Worm (Caenorhabditis elegans) whole organism, L1 larva: ENCODE data around the gene ugt-52.

Experiments
- ceh-82 ChIP-seq, 3 experiments: fragments of 150-350 bp in 1 of 3; sonication (generic microtip) in 2 of 3; optimal IDR thresholded peaks; 2 replicates each; lab custom pipeline; 2014 to 2017; ENCODE audit warnings: missing biosample characterization in 3 of 3, missing genetic modification characterization in 3 of 3
- dpl-1 ChIP-seq, 3 experiments: fragments of 150-350 bp in 2 of 3; sonication (generic microtip) in 1 of 3; optimal IDR thresholded peaks; 2 replicates each; lab custom pipeline; 2014 to 2017; ENCODE audit warnings: missing biosample characterization in 3 of 3, missing genetic modification characterization in 3 of 3, missing genetic modification reagents in 3 of 3
- lin-15B ChIP-seq: fragments of 150-350 bp; sonication (generic microtip); optimal IDR thresholded peaks from 3 replicates; lab custom pipeline; 2014; ENCODE audit warnings: missing biosample characterization, missing genetic modification characterization
- lir-3 ChIP-seq: sonication (generic microtip); optimal IDR thresholded peaks from 2 replicates; lab custom pipeline; 2016; ENCODE audit warnings: mild to moderate bottlenecking, missing genetic modification characterization, moderate library complexity, missing compliant biosample characterization; ENCODE audit not compliant: poor library complexity
- tbx-2 ChIP-seq: sonication (generic microtip); optimal IDR thresholded peaks from 2 replicates; lab custom pipeline; 2016; ENCODE audit warnings: missing genetic modification characterization, missing compliant biosample characterization
- unc-62 ChIP-seq: fragments of 150-350 bp; optimal IDR thresholded peaks from 2 replicates; lab custom pipeline; 2014; ENCODE audit warnings: missing biosample characterization, missing genetic modification reagents, missing genetic modification characterization
- zip-4 ChIP-seq: fragments of 200-800 bp; sonication (Bioruptor generic); optimal IDR thresholded peaks from 2 replicates; lab custom pipeline; 2018; ENCODE audit warnings: mild to moderate bottlenecking, missing genetic modification characterization, moderate library complexity, missing compliant biosample characterization
- ztf-11 ChIP-seq, 2 experiments: sonication (generic microtip); optimal IDR thresholded peaks; 2 replicates each; lab custom pipeline; 2016 to 2017; ENCODE audit warnings: missing genetic modification characterization in 2 of 2, missing biosample characterization in 1 of 2, missing compliant biosample characterization in 1 of 2

ce11 chrIV:757548-757947, 21.0 kb upstream of the ugt-52 start:
- TF ChIP-seq tbx-2 (tag; lab: Kevin White, UChicago) = no peak
- no peak for TF ChIP-seq ceh-82 (tag; optimal IDR thresholded peaks at IDR 0.05; lab: Kevin White, UChicago)
- no peak for TF ChIP-seq zip-4 (GFP tag; lab: Kevin White, UChicago)
- TF ChIP-seq ztf-11 (tag; optimal IDR thresholded peaks at IDR 0.05; lab: Kevin White, UChicago) = no peak
- no peak for TF ChIP-seq dpl-1 (GFP tag; optimal IDR thresholded peaks at IDR 0.05; lab: Kevin White, UChicago)
- TF ChIP-seq lir-3 = no peak
- TF ChIP-seq lin-15B (tag; lab: Kevin White, UChicago) = no peak
- TF ChIP-seq unc-62 (GFP tag; lab: Kevin White, UChicago) = no peak
